Worm (Caenorhabditis elegans): ENCODE measurements around the gene slc-36.5.

The slc-36.5 gene

ce11 chrII:6884568-6884967, 7.7 kb upstream of the slc-36.5 start:
- TF ChIP-seq elt-2 (tag; optimal IDR thresholded peaks at IDR 0.05): peak; percentile 64
- no peak for TF ChIP-seq nhr-43 (tag; optimal IDR thresholded peaks at IDR 0.05; ENCODE audit: poor library complexity, severe bottlenecking)

- TF ChIP-seq R02D3.7 (tag; optimal IDR thresholded peaks at IDR 0.05) (no peak), unc-39 (tag; optimal IDR thresholded peaks at IDR 0.05) (no peak), nhr-12 (tag; optimal IDR thresholded peaks at IDR 0.05) (no peak), pha-4 (tag; optimal IDR thresholded peaks at IDR 0.05) (no peak), mml-1 (tag; optimal IDR thresholded peaks at IDR 0.05) (no peak), ztf-11 (tag; optimal IDR thresholded peaks at IDR 0.05) (no peak), snpc-4 (tag; optimal IDR thresholded peaks at IDR 0.05) (no peak), nfya-1 (tag; optimal IDR thresholded peaks at IDR 0.05; ENCODE audit: insufficient read depth) (no peak), elt-2 (tag; optimal IDR thresholded peaks at IDR 0.05) (peak; percentile 80), pqm-1 (tag; optimal IDR thresholded peaks at IDR 0.05) (peak; percentile 54), egl-5 (tag; optimal IDR thresholded peaks at IDR 0.05) (no peak), nhr-43 (tag; optimal IDR thresholded peaks at IDR 0.05; ENCODE audit: poor library complexity, severe bottlenecking) (no peak), daf-12 (tag; optimal IDR thresholded peaks at IDR 0.05) (no peak), lin-39 (tag; optimal IDR thresholded peaks at IDR 0.05) (no peak)
These were observed 6.9 kb upstream of the slc-36.5 start, which contains the start of gene pmp-1 for ce11 chrII:6883716-6884115. Gene pmp-1, minus strand, starts transcription at chrII:6883754.

ce11 chrII:6882335-6882734, 5.5 kb upstream of the slc-36.5 start:
- TF ChIP-seq jun-1 (tag; optimal IDR thresholded peaks at IDR 0.05) (no peak), ztf-4 (tag; optimal IDR thresholded peaks at IDR 0.05) (no peak), ceh-28 (tag; optimal IDR thresholded peaks at IDR 0.05) (no peak), ZK546.5 (tag; optimal IDR thresholded peaks at IDR 0.05) (no peak), unc-62 (GFP tag; optimal IDR thresholded peaks at IDR 0.05) (no peak), skn-1 (tag; optimal IDR thresholded peaks at IDR 0.05) (no peak), ceh-82 (tag; optimal IDR thresholded peaks at IDR 0.05) (no peak), mdl-1 (tag; optimal IDR thresholded peaks at IDR 0.05) (no peak), elt-1 (tag; optimal IDR thresholded peaks at IDR 0.05) (no peak), pha-4 (tag; optimal IDR thresholded peaks at IDR 0.05) (no peak), lin-15B (tag; optimal IDR thresholded peaks at IDR 0.05) (no peak), ceh-9 (tag; optimal IDR thresholded peaks at IDR 0.05) (no peak), nhr-237 (tag; optimal IDR thresholded peaks at IDR 0.05) (no peak), elt-2 (tag; optimal IDR thresholded peaks at IDR 0.05) (no peak), sea-2 (GFP tag; optimal IDR thresholded peaks at IDR 0.05) (no peak), ceh-16 (tag; optimal IDR thresholded peaks at IDR 0.05) (no peak), eor-1 (tag; optimal IDR thresholded peaks at IDR 0.05) (no peak)

- TF ChIP-seq ZK546.5 (tag; optimal IDR thresholded peaks at IDR 0.05) (no peak), mml-1 (tag; optimal IDR thresholded peaks at IDR 0.05) (no peak), pqm-1 (tag; optimal IDR thresholded peaks at IDR 0.05) (no peak), skn-1 (tag; optimal IDR thresholded peaks at IDR 0.05) (no peak), zag-1 (tag; optimal IDR thresholded peaks at IDR 0.05) (no peak), unc-62 (GFP tag; optimal IDR thresholded peaks at IDR 0.05) (no peak), nhr-25 (tag; optimal IDR thresholded peaks at IDR 0.05) (no peak)
These were observed 3.2 kb upstream of the slc-36.5 start, which contains the start of gene C44B7.7 for ce11 chrII:6880067-6880466. Gene C44B7.7, minus strand, starts transcription at chrII:6880167.

- TF ChIP-seq nhr-23 (tag; optimal IDR thresholded peaks at IDR 0.05): no peak
- TF ChIP-seq lin-39 (tag; optimal IDR thresholded peaks at IDR 0.05): no peak
- TF ChIP-seq nhr-67 (tag; optimal IDR thresholded peaks at IDR 0.05): no peak
- TF ChIP-seq aly-2 (tag; optimal IDR thresholded peaks at IDR 0.05): no peak
These were observed 1.0 kb upstream of the slc-36.5 start for ce11 chrII:6877881-6878280.

ce11 chrII:6872493-6872892, 4.4 kb downstream of the slc-36.5 start, which contains the start of gene C44B7.5:
Gene C44B7.5, minus strand, starts transcription at chrII:6872593.
- no peak for TF ChIP-seq ceh-28 (tag; optimal IDR thresholded peaks at IDR 0.05)
- TF ChIP-seq zag-1 (tag; optimal IDR thresholded peaks at IDR 0.05): no peak

All from whole organism, L3 larva.